Worm (Caenorhabditis elegans): ENCODE data around the gene mab-7.

DNA sequence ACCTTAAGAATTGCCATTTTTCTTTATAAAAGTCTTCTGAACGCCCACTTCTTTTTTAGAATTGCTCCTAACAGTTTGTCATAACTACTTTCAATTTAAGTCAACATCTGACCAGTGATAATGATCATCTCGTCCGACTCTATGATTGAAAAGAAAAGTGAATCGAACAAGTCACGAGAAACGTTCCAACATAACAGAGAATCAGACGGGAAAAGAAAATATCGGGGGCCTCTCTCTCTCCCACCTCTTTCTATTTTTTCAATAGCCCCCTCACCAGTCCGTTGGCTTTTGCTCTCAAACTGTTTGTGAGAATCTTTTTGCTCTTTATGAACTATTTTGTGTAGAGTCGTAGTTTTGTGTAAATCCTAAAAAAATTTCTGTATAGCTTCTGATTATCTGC is 29.8 kb upstream of the mab-7 start:
- TF ChIP-seq unc-62 (GFP tag; optimal IDR thresholded peaks at IDR 0.05) (no peak), lin-39 (tag; optimal IDR thresholded peaks at IDR 0.05) (no peak), mdl-1 (tag; optimal IDR thresholded peaks at IDR 0.05) (no peak), ama-1 (optimal IDR thresholded peaks at IDR 0.05) (no peak), grh-1 (GFP tag; IDR thresholded peaks at IDR 0.05) (no peak), snpc-4 (tag; optimal IDR thresholded peaks at IDR 0.05) (no peak)

Measured in whole organism, L1 larva.